Worm (Caenorhabditis elegans): Measurements from ENCODE around the gene F08F3.4.

- no peak for TF ChIP-seq elt-3 (tag; optimal IDR thresholded peaks at IDR 0.05)
- TF ChIP-seq efl-3 (GFP tag; optimal IDR thresholded peaks at IDR 0.05), result no peak
- TF ChIP-seq unc-62 (GFP tag; optimal IDR thresholded peaks at IDR 0.05), result no peak
- no peak for TF ChIP-seq dsc-1 (tag; optimal IDR thresholded peaks at IDR 0.05)
- TF ChIP-seq nhr-90 (tag; optimal IDR thresholded peaks at IDR 0.05; ENCODE audit: poor library complexity), result no peak
- TF ChIP-seq snpc-4 (tag; optimal IDR thresholded peaks at IDR 0.05), result no peak
- TF ChIP-seq ztf-11 (tag; optimal IDR thresholded peaks at IDR 0.05), result no peak
- TF ChIP-seq jun-1 (tag; optimal IDR thresholded peaks at IDR 0.05), result no peak
- TF ChIP-seq ceh-82 (tag; optimal IDR thresholded peaks at IDR 0.05), result no peak
- TF ChIP-seq blmp-1 (tag; optimal IDR thresholded peaks at IDR 0.05), result no peak
- no peak for TF ChIP-seq alr-1 (tag; optimal IDR thresholded peaks at IDR 0.05; ENCODE audit: borderline replicate concordance)
- no peak for TF ChIP-seq nhr-85 (tag)
Measured at ce11 chrV:5372118-5372517, 38.6 kb upstream of the F08F3.4 start, which contains the start of gene C35A11.3.

Data from whole organism, L1 larva.